Fruit fly (Drosophila melanogaster) ovary, adult (tissue): ENCODE measurements around the gene CG12715.

ENCODE experiments used
- CG17801 ChIP-seq: fragments of 200-800 bp; optimal IDR thresholded peaks from 2 replicates; lab custom pipeline; 2019; ENCODE audit warnings: missing biosample characterization, mild to moderate bottlenecking, missing genetic modification characterization, moderate library complexity; ENCODE audit not compliant: partially characterized antibody

The CG12715 gene

DNA sequence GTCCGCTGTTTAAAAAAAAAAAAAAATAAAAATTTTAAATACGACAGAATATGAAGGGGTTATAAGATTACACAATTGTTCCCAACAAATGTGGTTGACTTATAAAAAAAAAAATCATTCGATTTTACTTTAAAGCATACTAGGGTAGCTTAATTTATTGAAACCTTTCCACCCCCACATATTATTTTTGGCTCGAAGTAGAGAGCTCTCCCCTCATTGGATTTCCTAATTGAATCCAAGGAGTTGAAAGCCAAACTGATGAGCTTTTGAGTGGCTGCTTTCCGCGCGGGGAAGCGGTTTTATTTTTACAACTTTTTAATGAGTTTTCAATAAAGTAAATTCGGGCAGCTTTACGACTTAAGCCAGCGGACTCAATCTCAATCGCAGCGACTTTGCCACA, 50.3 kb downstream of the CG12715 start, which contains the start of gene CG15719:
TSS of gene CG15719 (minus strand) at position 101 of the 400 bp plus-strand sequence.
- no peak for TF ChIP-seq CG17801 (GFP tag; lab: Kevin White, UChicago)
